Worm (Caenorhabditis elegans) whole organism, L3 larva: ENCODE data around the gene F40B5.2.

Experiments used
- ama-1 ChIP-seq: fragments of 150-350 bp; optimal IDR thresholded peaks from 2 replicates; lab custom pipeline; 2018
- mdl-1 ChIP-seq: fragments of 150-350 bp; optimal IDR thresholded peaks from 2 replicates; lab custom pipeline; 2014; ENCODE audit warnings: missing biosample characterization, missing genetic modification characterization
- nhr-237 ChIP-seq: fragments of 150-350 bp; optimal IDR thresholded peaks from 2 replicates; lab custom pipeline; 2014; ENCODE audit warnings: missing biosample characterization, missing genetic modification characterization
- skn-1 ChIP-seq: fragments of 150-350 bp; optimal IDR thresholded peaks from 2 replicates; lab custom pipeline; 2014; ENCODE audit warnings: missing biosample characterization, missing genetic modification characterization
- snpc-4 ChIP-seq: fragments of 150-350 bp; optimal IDR thresholded peaks from 2 replicates; lab custom pipeline; 2014; ENCODE audit warnings: missing biosample characterization, missing genetic modification characterization

- no peak for TF ChIP-seq ama-1 (lab: Kevin White, UChicago)
- TF ChIP-seq skn-1 (tag; lab: Kevin White, UChicago), result no peak
- TF ChIP-seq nhr-237, result no peak
- no peak for TF ChIP-seq mdl-1 (tag; lab: Kevin White, UChicago)
- no peak for TF ChIP-seq snpc-4
Measured at ce11 chrX:8391505-8391904, 23.9 kb downstream of the F40B5.2 start.
